Worm (Caenorhabditis elegans) whole organism, mixed stage, embryonic: ENCODE measurements around the gene nhr-107.

Source experiments
- blmp-1 ChIP-seq: fragments of 150-350 bp; optimal IDR thresholded peaks from 2 replicates; lab custom pipeline; 2014; ENCODE audit warnings: missing biosample characterization, missing genetic modification characterization
- ceh-43 ChIP-seq: fragments of 200-800 bp; sonication (Bioruptor generic); optimal IDR thresholded peaks from 2 replicates; lab custom pipeline; 2018; ENCODE audit warnings: mild to moderate bottlenecking, missing genetic modification characterization, moderate library complexity, missing compliant biosample characterization
- ceh-83 ChIP-seq: fragments of 200-800 bp; sonication (Bioruptor generic); optimal IDR thresholded peaks from 2 replicates; lab custom pipeline; 2018; ENCODE audit warnings: mild to moderate bottlenecking, missing genetic modification characterization, missing compliant biosample characterization
- mep-1 ChIP-seq: fragments of 150-350 bp; optimal IDR thresholded peaks from 2 replicates; lab custom pipeline; 2017; ENCODE audit warnings: missing biosample characterization, missing genetic modification reagents, missing genetic modification characterization, inconsistent platforms
- mls-2 ChIP-seq: sonication (generic microtip); optimal IDR thresholded peaks from 2 replicates; lab custom pipeline; 2016; ENCODE audit warnings: mild to moderate bottlenecking, missing genetic modification characterization, moderate library complexity, missing compliant biosample characterization
- nhr-28 ChIP-seq: fragments of 150-350 bp; optimal IDR thresholded peaks from 2 replicates; lab custom pipeline; 2014; ENCODE audit warnings: missing biosample characterization, missing genetic modification characterization
- pha-4 ChIP-seq: fragments of 150-350 bp; optimal IDR thresholded peaks from 2 replicates; lab custom pipeline; 2018; ENCODE audit warnings: missing biosample characterization, missing genetic modification reagents, missing genetic modification characterization
- sem-2 ChIP-seq: fragments of 200-800 bp; sonication (Bioruptor generic); optimal IDR thresholded peaks from 2 replicates; lab custom pipeline; 2018; ENCODE audit warnings: mild to moderate bottlenecking, missing genetic modification characterization, missing compliant biosample characterization
- snpc-4 ChIP-seq: fragments of 150-350 bp; optimal IDR thresholded peaks from 2 replicates; lab custom pipeline; 2014; ENCODE audit warnings: missing biosample characterization, missing genetic modification characterization
- unc-39 ChIP-seq: fragments of 150-350 bp; optimal IDR thresholded peaks from 2 replicates; lab custom pipeline; 2014; ENCODE audit warnings: missing biosample characterization, missing genetic modification characterization
- ztf-11 ChIP-seq: fragments of 150-350 bp; optimal IDR thresholded peaks from 2 replicates; lab custom pipeline; 2014; ENCODE audit warnings: missing biosample characterization, missing genetic modification characterization

DNA sequence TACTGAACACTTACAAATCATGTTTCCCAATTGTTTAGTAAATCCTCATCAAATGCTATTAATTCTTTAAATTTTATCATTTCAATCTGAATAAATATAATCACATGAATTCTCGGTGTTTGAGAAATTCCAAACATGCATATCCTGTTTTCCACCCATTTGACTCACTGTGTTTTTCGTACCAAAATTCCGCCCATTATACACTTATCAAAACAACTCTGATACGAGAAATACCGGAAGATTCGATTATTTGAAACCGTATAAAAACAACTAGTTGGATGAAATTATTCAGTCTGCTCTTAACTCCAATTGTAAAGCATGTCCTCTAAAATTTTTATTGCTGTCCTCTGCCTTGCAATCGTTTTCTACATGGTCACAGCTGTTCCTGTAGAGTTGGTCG is 48.7 kb downstream of the nhr-107 start, which contains the start of gene Y57E12B.1:
- no peak for TF ChIP-seq ztf-11 (tag; lab: Kevin White, UChicago)
- no peak for TF ChIP-seq mls-2
- no peak for TF ChIP-seq pha-4 (tag; lab: Kevin White, UChicago)
- no peak for TF ChIP-seq snpc-4 (tag; lab: Kevin White, UChicago)
- no peak for TF ChIP-seq mep-1 (tag; lab: Kevin White, UChicago)
- TF ChIP-seq unc-39 = no peak
- TF ChIP-seq ceh-83 (GFP tag; lab: Kevin White, UChicago) = no peak
- no peak for TF ChIP-seq sem-2 (GFP tag; lab: Kevin White, UChicago)
- no peak for TF ChIP-seq blmp-1 (tag; lab: Kevin White, UChicago)
- TF ChIP-seq nhr-28 (tag; lab: Kevin White, UChicago) = no peak
- no peak for TF ChIP-seq ceh-43 (GFP tag; lab: Kevin White, UChicago)
